Worm (Caenorhabditis elegans): ENCODE measurements around the gene T07E3.2.

Gene T07E3.2

DNA sequence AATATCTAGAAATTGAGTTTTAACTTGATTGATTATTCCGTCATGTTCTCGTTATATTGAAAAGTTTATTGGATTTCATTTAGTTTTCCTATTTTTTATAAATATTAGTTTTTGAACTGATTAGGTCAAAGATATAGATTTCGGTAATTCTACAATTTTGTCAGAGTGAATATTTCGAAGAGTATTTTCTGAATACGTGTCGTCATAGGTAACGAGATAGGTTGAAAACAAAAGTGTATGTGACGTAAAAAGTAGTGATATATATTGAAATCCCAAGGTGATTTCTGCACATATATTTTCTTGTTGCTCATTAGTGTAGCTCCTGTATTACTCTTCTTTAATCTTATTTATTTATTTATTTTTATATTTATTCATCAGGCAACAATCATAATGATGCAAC is 25.7 kb upstream of the T07E3.2 start, which contains the start of gene K04C2.7:
TSS of gene K04C2.7 (plus strand) at position 301 of the 400 bp plus-strand sequence.
- TF ChIP-seq dmd-4 (tag; optimal IDR thresholded peaks at IDR 0.05; ENCODE audit: borderline replicate concordance) (no peak), ceh-9 (tag; optimal IDR thresholded peaks at IDR 0.05) (no peak), syd-9 (tag; optimal IDR thresholded peaks at IDR 0.05) (no peak), F13H6.1 (tag; optimal IDR thresholded peaks at IDR 0.05) (no peak), ref-2 (tag; optimal IDR thresholded peaks at IDR 0.05) (no peak), lim-6 (tag; optimal IDR thresholded peaks at IDR 0.05) (no peak), fax-1 (tag; optimal IDR thresholded peaks at IDR 0.05) (no peak), nhr-232 (tag; optimal IDR thresholded peaks at IDR 0.05) (no peak), pha-4 (tag; optimal IDR thresholded peaks at IDR 0.05) (no peak)

DNA sequence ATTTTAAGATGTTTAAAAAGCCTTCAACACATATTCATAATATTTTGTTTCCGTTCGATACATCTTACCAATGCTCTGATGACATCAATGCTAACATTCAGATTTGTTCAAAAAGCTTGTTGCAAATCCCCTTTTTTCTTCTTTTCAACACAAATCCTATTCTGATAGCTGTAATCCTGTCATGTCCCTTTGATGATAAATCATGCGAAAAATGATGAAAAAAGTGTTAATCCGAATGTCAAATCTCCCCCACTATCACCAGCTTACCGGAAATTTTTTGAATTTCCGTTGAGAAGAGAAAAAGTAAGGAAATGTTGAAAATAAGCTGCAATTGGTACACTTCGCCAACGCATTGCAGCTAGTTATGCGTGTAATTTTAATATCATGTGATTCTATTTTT is 24.8 kb upstream of the T07E3.2 start:
- no peak for TF ChIP-seq dve-1 (tag; optimal IDR thresholded peaks at IDR 0.05)
- no peak for TF ChIP-seq hlh-30 (tag; optimal IDR thresholded peaks at IDR 0.05; ENCODE audit: insufficient read depth)
- TF ChIP-seq unc-55 (GFP tag; optimal IDR thresholded peaks at IDR 0.05): no peak
- TF ChIP-seq rnt-1 (tag; optimal IDR thresholded peaks at IDR 0.05): no peak
- no peak for TF ChIP-seq unc-3 (GFP tag; conservative IDR thresholded peaks at IDR 0.05)
- TF ChIP-seq unc-3 (tag; optimal IDR thresholded peaks at IDR 0.05): no peak
- no peak for TF ChIP-seq ets-4 (tag; optimal IDR thresholded peaks at IDR 0.05)
- no peak for TF ChIP-seq pag-3 (tag; optimal IDR thresholded peaks at IDR 0.05; ENCODE audit: borderline replicate concordance)
- no peak for TF ChIP-seq C08G9.2 (tag; optimal IDR thresholded peaks at IDR 0.05)
- no peak for TF ChIP-seq gmeb-2 (tag; optimal IDR thresholded peaks at IDR 0.05)
- no peak for TF ChIP-seq madf-2 (tag; optimal IDR thresholded peaks at IDR 0.05)
- TF ChIP-seq K02D7.2 (tag; optimal IDR thresholded peaks at IDR 0.05): no peak
- TF ChIP-seq ceh-19 (GFP tag; optimal IDR thresholded peaks at IDR 0.05): no peak
- TF ChIP-seq elt-4 (tag; optimal IDR thresholded peaks at IDR 0.05): no peak
- TF ChIP-seq hlh-8 (tag; optimal IDR thresholded peaks at IDR 0.05): no peak
- TF ChIP-seq hlh-13 (GFP tag; optimal IDR thresholded peaks at IDR 0.05): no peak
- TF ChIP-seq fkh-10 (GFP tag; optimal IDR thresholded peaks at IDR 0.05): no peak
- TF ChIP-seq nhr-11 (tag; optimal IDR thresholded peaks at IDR 0.05): no peak
- no peak for TF ChIP-seq eyg-1 (tag; optimal IDR thresholded peaks at IDR 0.05)

- TF ChIP-seq F13H6.1 (tag; optimal IDR thresholded peaks at IDR 0.05) (no peak), madf-2 (tag; optimal IDR thresholded peaks at IDR 0.05) (no peak), syd-9 (tag; optimal IDR thresholded peaks at IDR 0.05) (no peak), ets-4 (tag; optimal IDR thresholded peaks at IDR 0.05) (no peak), che-1 (tag; optimal IDR thresholded peaks at IDR 0.05) (no peak)
Measured at ce11 chrIII:6884203-6884602, 22.3 kb upstream of the T07E3.2 start, which contains the start of gene med-2. med-2 (plus strand) TSS chrIII:6884503.

DNA sequence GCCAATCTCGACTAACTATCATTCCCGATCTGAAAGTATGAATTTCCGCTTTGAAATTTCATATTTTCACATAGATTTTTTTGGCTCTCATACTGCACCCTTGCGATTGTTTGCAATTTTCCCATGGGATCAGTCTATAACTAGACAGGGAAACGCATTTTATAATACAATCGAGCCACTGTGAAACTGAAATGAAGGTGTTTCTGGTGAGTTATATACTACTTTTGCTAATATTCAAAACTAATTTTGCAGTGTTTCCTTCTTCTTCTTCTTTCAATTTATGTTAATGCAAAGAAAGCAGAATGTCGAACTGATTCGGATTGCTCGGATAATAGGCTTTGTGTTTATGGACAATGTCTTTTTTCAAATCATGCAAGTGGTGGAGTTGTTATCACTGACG is 20.6 kb upstream of the T07E3.2 start:
- no peak for TF ChIP-seq ceh-14 (tag; optimal IDR thresholded peaks at IDR 0.05)
- no peak for TF ChIP-seq ets-4 (tag; optimal IDR thresholded peaks at IDR 0.05)
- no peak for TF ChIP-seq sox-4 (tag; optimal IDR thresholded peaks at IDR 0.05)
- no peak for TF ChIP-seq sdc-2 (tag; optimal IDR thresholded peaks at IDR 0.05)
- TF ChIP-seq ceh-48 (tag; optimal IDR thresholded peaks at IDR 0.05): no peak
- TF ChIP-seq fkh-6 (tag; optimal IDR thresholded peaks at IDR 0.05): no peak
- TF ChIP-seq nhr-11 (tag; optimal IDR thresholded peaks at IDR 0.05): no peak
- no peak for TF ChIP-seq tbx-2 (tag; optimal IDR thresholded peaks at IDR 0.05)

DNA sequence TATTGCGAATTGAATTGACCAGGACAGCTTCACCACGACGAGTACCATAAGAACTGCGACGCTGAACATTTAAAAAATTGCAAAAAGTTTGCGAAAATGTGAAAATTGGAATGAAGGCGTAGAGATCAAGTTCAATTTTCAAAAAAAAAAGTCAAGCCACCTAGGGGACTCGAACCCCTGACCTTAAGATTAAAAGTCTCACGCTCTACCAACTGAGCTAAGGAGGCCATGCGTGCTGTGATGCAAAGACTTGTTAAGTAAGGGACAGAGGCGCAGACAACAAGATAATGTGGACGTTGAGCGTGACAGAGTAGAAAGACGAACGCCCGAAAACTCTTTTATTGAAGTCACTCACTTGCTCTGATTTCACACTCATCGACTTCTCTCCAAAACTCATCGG is 18.9 kb upstream of the T07E3.2 start:
- peak; percentile 64 for TF ChIP-seq gmeb-2 (tag; optimal IDR thresholded peaks at IDR 0.05)
- no peak for TF ChIP-seq odd-2 (tag; optimal IDR thresholded peaks at IDR 0.05)
- no peak for TF ChIP-seq ets-4 (tag; optimal IDR thresholded peaks at IDR 0.05)
- TF ChIP-seq lim-6 (tag; optimal IDR thresholded peaks at IDR 0.05): no peak
- peak; percentile 66 for TF ChIP-seq sox-2 (GFP tag; IDR thresholded peaks at IDR 0.05)
- TF ChIP-seq ceh-45 (GFP tag; IDR thresholded peaks at IDR 0.05): peak; percentile 70
- no peak for TF ChIP-seq unc-55 (GFP tag; optimal IDR thresholded peaks at IDR 0.05)
- TF ChIP-seq fax-1 (tag; optimal IDR thresholded peaks at IDR 0.05): peak; percentile 55
- TF ChIP-seq pqm-1 (tag; optimal IDR thresholded peaks at IDR 0.05): no peak
- peak; percentile 70 for TF ChIP-seq tbx-2 (tag; optimal IDR thresholded peaks at IDR 0.05)
- TF ChIP-seq ahr-1 (tag; optimal IDR thresholded peaks at IDR 0.05): no peak
- peak; percentile 33 for TF ChIP-seq zip-5 (tag; optimal IDR thresholded peaks at IDR 0.05)
- peak; percentile 77 for TF ChIP-seq che-1 (tag; optimal IDR thresholded peaks at IDR 0.05)
- TF ChIP-seq pat-9 (tag; optimal IDR thresholded peaks at IDR 0.05): peak; percentile 69
- TF ChIP-seq hlh-30 (tag; optimal IDR thresholded peaks at IDR 0.05; ENCODE audit: insufficient read depth): peak; percentile 58
- no peak for TF ChIP-seq ceh-24 (tag; optimal IDR thresholded peaks at IDR 0.05)
- TF ChIP-seq nhr-11 (tag; optimal IDR thresholded peaks at IDR 0.05): no peak
- peak; percentile 55 for TF ChIP-seq ceh-31 (tag; optimal IDR thresholded peaks at IDR 0.05)
- TF ChIP-seq ceh-34 (tag; optimal IDR thresholded peaks at IDR 0.05): peak; percentile 55
- peak; percentile 63 for TF ChIP-seq syd-9 (tag; optimal IDR thresholded peaks at IDR 0.05)
- TF ChIP-seq unc-3 (GFP tag; conservative IDR thresholded peaks at IDR 0.05): peak; percentile 52; the same call in 1 of the 2 replicates
- TF ChIP-seq unc-3 (tag; optimal IDR thresholded peaks at IDR 0.05): peak; percentile 44
